Fruit fly (Drosophila melanogaster): ENCODE results near the gene CG32022.

Gene CG32022

dm6 chr3L:8707075-8707474, 14.0 kb downstream of the CG32022 start (continued):
- TF ChIP-seq ftz-f1 (GFP tag; optimal IDR thresholded peaks at IDR 0.05) (peak; percentile 17), CG4854 (GFP tag; optimal IDR thresholded peaks at IDR 0.05) (no peak), pan (optimal IDR thresholded peaks at IDR 0.05) (no peak), pan (GFP tag; optimal IDR thresholded peaks at IDR 0.05 in 1 of 2, IDR thresholded peaks at IDR 0.05 in 1 of 2) (no peak)

- TF ChIP-seq Bgb (GFP tag; IDR thresholded peaks at IDR 0.05; ENCODE audit: partially characterized antibody) (0 out of 2 replicates have a peak, but pooled peaks have one; percentile 5), CG6813 (GFP tag; optimal IDR thresholded peaks at IDR 0.05) (peak; percentile 35), tna (GFP tag; IDR thresholded peaks at IDR 0.05; ENCODE audit: partially characterized antibody) (no peak), Hmr (GFP tag; optimal IDR thresholded peaks at IDR 0.05) (peak; percentile 41), grn (GFP tag; optimal IDR thresholded peaks at IDR 0.05) (peak; percentile 96), psq (GFP tag; optimal IDR thresholded peaks at IDR 0.05) (no peak), corto (GFP tag; optimal IDR thresholded peaks at IDR 0.05) (no peak), CG11723 (GFP tag; optimal IDR thresholded peaks at IDR 0.05) (no peak), Deaf1 (tag; optimal IDR thresholded peaks at IDR 0.05) (peak; percentile 49), ci (GFP tag; IDR thresholded peaks at IDR 0.05) (peak; percentile 43; the same call in 2 of the 3 replicates), CG2129 (GFP tag; IDR thresholded peaks at IDR 0.05; ENCODE audit: partially characterized antibody) (no peak), Poxn (GFP tag; IDR thresholded peaks at IDR 0.05) (no peak), bab2 (GFP tag; optimal IDR thresholded peaks at IDR 0.05) (no peak), CG18599 (GFP tag; optimal IDR thresholded peaks at IDR 0.05) (peak; percentile 46), fd96Cb (tag; optimal IDR thresholded peaks at IDR 0.05) (no peak), Oli (tag; optimal IDR thresholded peaks at IDR 0.05) (no peak), CG7271 (tag; optimal IDR thresholded peaks at IDR 0.05) (no peak), Adf1 (GFP tag; IDR thresholded peaks at IDR 0.05) (peak; percentile 7; the same call in 1 of the 2 replicates), row (GFP tag; IDR thresholded peaks at IDR 0.05) (no peak), NC2α (GFP tag; optimal IDR thresholded peaks at IDR 0.05) (no peak), Stat92E (GFP tag; optimal IDR thresholded peaks at IDR 0.05) (peak in 1 of 3 experiments; percentile 59), chinmo (GFP tag; IDR thresholded peaks at IDR 0.05; ENCODE audit: partially characterized antibody) (peak; percentile 73; the same call in 1 of the 4 replicates), CG10321 (GFP tag; IDR thresholded peaks at IDR 0.05) (0 out of 2 replicates have a peak, but pooled peaks have one; percentile 17), CG14050 (GFP tag; IDR thresholded peaks at IDR 0.05) (no peak), CG42726 (GFP tag; IDR thresholded peaks at IDR 0.05; ENCODE audit: partially characterized antibody) (no peak), CG8281 (tag; optimal IDR thresholded peaks at IDR 0.05) (peak; percentile 31), CG7839 (tag; optimal IDR thresholded peaks at IDR 0.05) (no peak), lab (GFP tag; optimal IDR thresholded peaks at IDR 0.05) (peak; percentile 66), phol (tag; optimal IDR thresholded peaks at IDR 0.05) (no peak), CG1024 (GFP tag; IDR thresholded peaks at IDR 0.05) (no peak), Pdp1 (GFP tag; optimal IDR thresholded peaks at IDR 0.05) (peak in 1 of 2 experiments; percentile 31), CG4854 (GFP tag; optimal IDR thresholded peaks at IDR 0.05) (no peak), CG6791 (GFP tag; IDR thresholded peaks at IDR 0.05; ENCODE audit: partially characterized antibody) (no peak), Dll (GFP tag; IDR thresholded peaks at IDR 0.05; ENCODE audit: partially characterized antibody) (0 out of 4 replicates have a peak, but pooled peaks have one; percentile 11), Optix (GFP tag; IDR thresholded peaks at IDR 0.05) (no peak), salm (tag; optimal IDR thresholded peaks at IDR 0.05) (peak; percentile 41), Nf-YB (GFP tag; optimal IDR thresholded peaks at IDR 0.05) (peak; percentile 64), yki (optimal IDR thresholded peaks at IDR 0.05) (no peak), CG10267 (tag; optimal IDR thresholded peaks at IDR 0.05) (no peak), Mrtf (GFP tag; IDR thresholded peaks at IDR 0.05) (no peak), NFAT (GFP tag; IDR thresholded peaks at IDR 0.05) (peak; percentile 38; the same call in 1 of the 2 replicates), Sry-δ (GFP tag; optimal IDR thresholded peaks at IDR 0.05) (no peak), crol (GFP tag; IDR thresholded peaks at IDR 0.05) (peak; percentile 14; the same call in 1 of the 2 replicates)
Observed at dm6 chr3L:8704713-8705412, 16.2 kb downstream of the CG32022 start.
